Worm (Caenorhabditis elegans): Measurements from ENCODE around the gene F01F1.15.
A peak's percentile ranks its signal among the peaks of the same experiment; 100 is the strongest.

The F01F1.15 gene

ce11 chrIII:5879291-5879968 is 10.1 kb upstream of the F01F1.15 start, which contains the start of gene hpo-10:
hpo-10 (plus strand) TSS chrIII:5879489.
- TF ChIP-seq med-1 (GFP tag; optimal IDR thresholded peaks at IDR 0.05; ENCODE audit: insufficient read depth) (no peak), ztf-23 (GFP tag; IDR thresholded peaks at IDR 0.05) (no peak), klf-2 (GFP tag; conservative IDR thresholded peaks at IDR 0.05) (no peak), T22C8.4 (GFP tag; IDR thresholded peaks at IDR 0.05) (peak; percentile 56), ztf-29 (GFP tag; IDR thresholded peaks at IDR 0.05) (no peak)

DNA sequence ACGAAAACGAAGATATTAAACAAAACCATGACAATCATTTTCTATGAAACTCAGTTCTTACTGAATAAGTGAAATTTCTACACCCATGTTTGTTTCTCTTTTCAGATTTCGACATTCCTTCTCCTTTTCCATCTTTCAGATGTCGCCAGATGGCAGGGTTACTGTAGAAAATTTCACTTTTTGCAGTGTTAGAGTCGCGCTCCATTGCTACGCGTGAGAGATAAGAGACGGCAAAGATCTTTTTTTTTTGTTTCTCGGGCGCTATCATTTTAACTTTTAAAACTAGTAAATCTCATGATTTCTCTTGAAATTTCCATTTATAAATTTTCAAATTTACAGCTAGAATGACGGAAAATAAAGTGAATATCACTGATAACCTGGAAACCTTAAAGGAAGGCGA is 8.9 kb upstream of the F01F1.15 start, which contains the start of the genes mig-21 and F01F1.2:
TSS of gene mig-21 (minus strand) at position 166 of the 400 bp plus-strand sequence.
TSS of gene F01F1.2 (plus strand) at position 340 of the 400 bp plus-strand sequence.
- TF ChIP-seq T22C8.4 (GFP tag; IDR thresholded peaks at IDR 0.05) (no peak), med-1 (GFP tag; optimal IDR thresholded peaks at IDR 0.05; ENCODE audit: insufficient read depth) (no peak), tab-1 (GFP tag; IDR thresholded peaks at IDR 0.05) (no peak), ztf-29 (GFP tag; IDR thresholded peaks at IDR 0.05) (no peak)

ce11 chrIII:5876867-5877641 is 7.7 kb upstream of the F01F1.15 start:
- TF ChIP-seq T22C8.4 (GFP tag; IDR thresholded peaks at IDR 0.05): no peak
- TF ChIP-seq med-1 (GFP tag; optimal IDR thresholded peaks at IDR 0.05; ENCODE audit: insufficient read depth): no peak
- no peak for TF ChIP-seq klf-2 (GFP tag; conservative IDR thresholded peaks at IDR 0.05)
- no peak for TF ChIP-seq cog-1 (tag; optimal IDR thresholded peaks at IDR 0.05)
- no peak for TF ChIP-seq ztf-23 (GFP tag; IDR thresholded peaks at IDR 0.05)
- TF ChIP-seq tab-1 (GFP tag; IDR thresholded peaks at IDR 0.05): no peak
- TF ChIP-seq flt-1 (GFP tag; IDR thresholded peaks at IDR 0.05): no peak
- no peak for TF ChIP-seq ztf-29 (GFP tag; IDR thresholded peaks at IDR 0.05)

ce11 chrIII:5876140-5876675 is 6.9 kb upstream of the F01F1.15 start, which contains the start of gene aldo-2:
aldo-2 (minus strand) TSS chrIII:5876625.
- no peak for TF ChIP-seq klf-2 (GFP tag; conservative IDR thresholded peaks at IDR 0.05)
- no peak for TF ChIP-seq med-1 (GFP tag; optimal IDR thresholded peaks at IDR 0.05; ENCODE audit: insufficient read depth)
- no peak for TF ChIP-seq T22C8.4 (GFP tag; IDR thresholded peaks at IDR 0.05)
- no peak for TF ChIP-seq ztf-29 (GFP tag; IDR thresholded peaks at IDR 0.05)
- TF ChIP-seq ztf-23 (GFP tag; IDR thresholded peaks at IDR 0.05): no peak
- no peak for TF ChIP-seq ref-1 (GFP tag; conservative IDR thresholded peaks at IDR 0.05)
- TF ChIP-seq cog-1 (tag; optimal IDR thresholded peaks at IDR 0.05): no peak
- TF ChIP-seq flt-1 (GFP tag; IDR thresholded peaks at IDR 0.05): no peak
- no peak for TF ChIP-seq tab-1 (GFP tag; IDR thresholded peaks at IDR 0.05)

ce11 chrIII:5875705-5876104 is 6.4 kb upstream of the F01F1.15 start:
- TF ChIP-seq flt-1 (GFP tag; IDR thresholded peaks at IDR 0.05) (no peak), tab-1 (GFP tag; IDR thresholded peaks at IDR 0.05) (no peak), med-1 (GFP tag; optimal IDR thresholded peaks at IDR 0.05; ENCODE audit: insufficient read depth) (no peak), T22C8.4 (GFP tag; IDR thresholded peaks at IDR 0.05) (no peak), ztf-23 (GFP tag; IDR thresholded peaks at IDR 0.05) (no peak), cog-1 (tag; optimal IDR thresholded peaks at IDR 0.05) (no peak), ztf-29 (GFP tag; IDR thresholded peaks at IDR 0.05) (no peak), ref-1 (GFP tag; conservative IDR thresholded peaks at IDR 0.05) (no peak), klf-2 (GFP tag; conservative IDR thresholded peaks at IDR 0.05) (no peak)

- TF ChIP-seq tab-1 (GFP tag; IDR thresholded peaks at IDR 0.05) (no peak), T22C8.4 (GFP tag; IDR thresholded peaks at IDR 0.05) (no peak), flt-1 (GFP tag; IDR thresholded peaks at IDR 0.05) (no peak), ztf-23 (GFP tag; IDR thresholded peaks at IDR 0.05) (no peak)
These were observed 6.0 kb upstream of the F01F1.15 start for ce11 chrIII:5875418-5875702.

DNA sequence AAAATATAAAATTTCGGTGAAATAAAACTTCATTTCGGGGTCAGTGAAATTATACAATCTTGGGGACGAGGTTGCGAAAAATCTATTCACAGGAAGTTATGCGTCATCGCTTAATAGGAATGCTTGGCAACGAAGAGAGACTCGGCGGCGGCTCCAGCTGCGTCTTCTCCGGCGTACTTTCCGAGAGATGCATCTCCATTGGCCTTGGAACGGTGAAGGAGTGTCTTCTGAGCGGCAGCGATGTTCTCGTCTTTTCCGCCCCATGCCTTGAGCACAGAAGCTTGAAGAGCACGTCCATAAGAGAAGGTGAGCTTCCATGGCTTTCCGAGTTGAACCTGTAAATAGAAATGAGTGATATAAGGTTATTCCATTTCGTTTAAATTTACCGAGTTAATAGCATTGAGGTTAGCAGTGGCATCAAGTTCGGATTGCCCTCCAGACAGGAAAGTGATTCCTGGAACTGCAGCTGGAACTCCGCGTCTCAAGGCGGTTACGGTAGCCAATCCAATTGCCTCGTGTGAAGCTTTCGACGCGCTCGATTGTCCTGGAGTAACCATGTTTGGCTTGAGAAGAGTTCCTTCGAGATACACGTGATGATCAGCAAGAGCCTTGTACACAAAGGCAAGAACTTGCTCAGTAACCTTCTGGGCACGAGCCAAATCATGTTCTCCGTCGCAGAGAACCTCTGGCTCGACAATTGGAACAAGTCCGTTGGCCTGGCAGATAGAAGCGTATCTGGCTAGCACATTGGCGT is 5.5 kb upstream of the F01F1.15 start:
- TF ChIP-seq ref-1 (GFP tag; conservative IDR thresholded peaks at IDR 0.05): no peak
- TF ChIP-seq cog-1 (tag; optimal IDR thresholded peaks at IDR 0.05): no peak
- no peak for TF ChIP-seq tab-1 (GFP tag; IDR thresholded peaks at IDR 0.05)
- TF ChIP-seq med-1 (GFP tag; optimal IDR thresholded peaks at IDR 0.05; ENCODE audit: insufficient read depth): no peak
- no peak for TF ChIP-seq ztf-29 (GFP tag; IDR thresholded peaks at IDR 0.05)
- TF ChIP-seq ztf-23 (GFP tag; IDR thresholded peaks at IDR 0.05): no peak
- no peak for TF ChIP-seq flt-1 (GFP tag; IDR thresholded peaks at IDR 0.05)
- TF ChIP-seq T22C8.4 (GFP tag; IDR thresholded peaks at IDR 0.05): no peak
- TF ChIP-seq klf-2 (GFP tag; conservative IDR thresholded peaks at IDR 0.05): no peak

- TF ChIP-seq cog-1 (tag; optimal IDR thresholded peaks at IDR 0.05) (no peak), flt-1 (GFP tag; IDR thresholded peaks at IDR 0.05) (no peak), ztf-23 (GFP tag; IDR thresholded peaks at IDR 0.05) (no peak), med-1 (GFP tag; optimal IDR thresholded peaks at IDR 0.05; ENCODE audit: insufficient read depth) (no peak), T22C8.4 (GFP tag; IDR thresholded peaks at IDR 0.05) (no peak), ref-1 (GFP tag; conservative IDR thresholded peaks at IDR 0.05) (no peak), ztf-29 (GFP tag; IDR thresholded peaks at IDR 0.05) (no peak), tab-1 (GFP tag; IDR thresholded peaks at IDR 0.05) (no peak), klf-2 (GFP tag; conservative IDR thresholded peaks at IDR 0.05) (no peak)
These were observed 4.9 kb upstream of the F01F1.15 start for ce11 chrIII:5874263-5874662.

DNA sequence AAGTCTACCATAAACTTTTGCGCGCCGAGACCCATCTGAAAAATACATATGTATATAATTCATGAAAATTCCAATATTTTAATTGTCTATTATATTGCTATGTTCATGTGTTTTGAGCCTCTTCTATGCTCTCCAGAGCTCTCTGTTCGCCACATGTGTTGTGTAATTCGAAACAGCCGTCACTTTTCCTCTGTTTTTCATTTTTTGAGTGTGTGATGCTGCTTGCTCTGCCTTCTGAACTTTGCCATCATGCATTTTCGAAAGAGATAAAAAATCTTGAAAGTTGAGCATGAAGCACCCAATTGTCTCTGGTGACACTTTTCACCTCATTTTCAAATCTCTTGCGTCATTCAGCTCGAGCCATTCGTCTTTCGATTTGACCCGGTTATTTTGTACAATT is 3.0 kb upstream of the F01F1.15 start:
- no peak for TF ChIP-seq flt-1 (GFP tag; IDR thresholded peaks at IDR 0.05)
- no peak for TF ChIP-seq cog-1 (tag; optimal IDR thresholded peaks at IDR 0.05)
- no peak for TF ChIP-seq ztf-23 (GFP tag; IDR thresholded peaks at IDR 0.05)
- TF ChIP-seq ztf-29 (GFP tag; IDR thresholded peaks at IDR 0.05): no peak
- TF ChIP-seq ref-1 (GFP tag; conservative IDR thresholded peaks at IDR 0.05): no peak
- no peak for TF ChIP-seq klf-2 (GFP tag; conservative IDR thresholded peaks at IDR 0.05)
- TF ChIP-seq tab-1 (GFP tag; IDR thresholded peaks at IDR 0.05): no peak
- no peak for TF ChIP-seq med-1 (GFP tag; optimal IDR thresholded peaks at IDR 0.05; ENCODE audit: insufficient read depth)
- TF ChIP-seq T22C8.4 (GFP tag; IDR thresholded peaks at IDR 0.05): no peak
